Fruit fly (Drosophila melanogaster) whole organism, pupa: Measurements from ENCODE around the gene CG31381.
A peak's percentile ranks its signal among the peaks of the same experiment; 100 is the strongest.

Source experiments
- CG10348 ChIP-seq: fragments of 200-800 bp; sonication (Bioruptor generic); IDR thresholded peaks from 2 replicates; pipeline ENCODE4 v1.3.6; 2022; ENCODE audit warnings: missing biosample characterization, missing genetic modification characterization
- CG13204 ChIP-seq: fragments of 200-800 bp; sonication (Bioruptor generic); optimal IDR thresholded peaks from 2 replicates; lab custom pipeline; 2018; ENCODE audit warnings: missing biosample characterization, mild to moderate bottlenecking, missing genetic modification characterization, moderate library complexity
- CG14655 ChIP-seq: fragments of 200-800 bp; sonication (Bioruptor generic); optimal IDR thresholded peaks from 3 replicates; lab custom pipeline; 2017; ENCODE audit warnings: mild to moderate bottlenecking, missing biosample characterization, missing genetic modification reagents, missing genetic modification characterization
- CG15710 ChIP-seq: fragments of 200-800 bp; sonication (Bioruptor generic); optimal IDR thresholded peaks from 2 replicates; lab custom pipeline; 2018; ENCODE audit warnings: missing biosample characterization, mild to moderate bottlenecking, missing genetic modification characterization, moderate library complexity
- CG17806 ChIP-seq: fragments of 200-800 bp; sonication (Bioruptor generic); optimal IDR thresholded peaks from 2 replicates; lab custom pipeline; 2018; ENCODE audit warnings: missing biosample characterization, mild to moderate bottlenecking, missing genetic modification characterization, moderate library complexity
- CG32121 ChIP-seq: fragments of 200-800 bp; sonication (Bioruptor generic); IDR thresholded peaks from 2 replicates; pipeline ENCODE4 v1.3.6; 2022; ENCODE audit warnings: missing biosample characterization, missing genetic modification characterization
- CG34367 ChIP-seq: fragments of 200-800 bp; sonication (Bioruptor generic); optimal IDR thresholded peaks from 2 replicates; lab custom pipeline; 2018; ENCODE audit warnings: missing biosample characterization, mild to moderate bottlenecking, missing genetic modification characterization
- CG4496 ChIP-seq: fragments of 200-800 bp; sonication (Bioruptor generic); IDR thresholded peaks from 3 replicates; pipeline ENCODE4 v1.3.6; 2022; ENCODE audit warnings: missing biosample characterization, missing genetic modification characterization
- CG8159 ChIP-seq: fragments of 200-800 bp; sonication (Bioruptor generic); optimal IDR thresholded peaks from 3 replicates; lab custom pipeline; 2018; ENCODE audit warnings: missing biosample characterization, mild to moderate bottlenecking, missing genetic modification characterization, moderate library complexity
- CG8301 ChIP-seq: fragments of 200-800 bp; sonication (Bioruptor generic); optimal IDR thresholded peaks from 2 replicates; lab custom pipeline; 2018; ENCODE audit warnings: missing biosample characterization, mild to moderate bottlenecking, missing genetic modification characterization
- CG9948 ChIP-seq: fragments of 200-800 bp; sonication (Bioruptor generic); optimal IDR thresholded peaks from 2 replicates; lab custom pipeline; 2018; ENCODE audit warnings: missing biosample characterization, mild to moderate bottlenecking, missing genetic modification characterization, moderate library complexity
- D1 ChIP-seq: fragments of 200-800 bp; sonication (Bioruptor generic); optimal IDR thresholded peaks from 2 replicates; lab custom pipeline; 2018; ENCODE audit warnings: missing biosample characterization, mild to moderate bottlenecking, missing genetic modification characterization, moderate library complexity
- EcR ChIP-seq: fragments of 200-800 bp; sonication (Bioruptor generic); optimal IDR thresholded peaks from 3 replicates; lab custom pipeline; 2019; ENCODE audit warnings: missing biosample characterization, missing genetic modification characterization, mild to moderate bottlenecking, moderate library complexity, missing genetic modification reagents
- Ets98B ChIP-seq: fragments of 200-800 bp; sonication (Bioruptor generic); IDR thresholded peaks from 2 replicates; pipeline ENCODE4 v1.3.6; 2022; ENCODE audit warnings: missing biosample characterization, missing genetic modification characterization
- Pif1A ChIP-seq: fragments of 200-800 bp; sonication (Bioruptor generic); optimal IDR thresholded peaks from 3 replicates; lab custom pipeline; 2016; ENCODE audit warnings: missing biosample characterization, missing genetic modification characterization
- Pif1B ChIP-seq: fragments of 200-800 bp; sonication (Bioruptor generic); optimal IDR thresholded peaks from 3 replicates; lab custom pipeline; 2016; ENCODE audit warnings: missing biosample characterization, missing genetic modification characterization
- Snoo ChIP-seq: fragments of 200-800 bp; sonication (Bioruptor generic); optimal IDR thresholded peaks from 3 replicates; lab custom pipeline; 2017; ENCODE audit warnings: missing biosample characterization, mild to moderate bottlenecking, missing genetic modification characterization, inconsistent platforms
- fd96Ca ChIP-seq: fragments of 200-800 bp; sonication (Bioruptor generic); IDR thresholded peaks from 3 replicates; pipeline ENCODE4 v1.3.6; 2022; ENCODE audit warnings: missing biosample characterization, missing genetic modification characterization
- gl ChIP-seq: fragments of 200-800 bp; sonication (Bioruptor generic); optimal IDR thresholded peaks from 2 replicates; lab custom pipeline; 2018; ENCODE audit warnings: missing biosample characterization, mild to moderate bottlenecking, missing genetic modification characterization
- rn ChIP-seq: fragments of 200-800 bp; sonication (Bioruptor generic); IDR thresholded peaks from 2 replicates; pipeline ENCODE4 v1.3.6; 2022; ENCODE audit warnings: missing biosample characterization, missing genetic modification characterization

Gene CG31381

DNA sequence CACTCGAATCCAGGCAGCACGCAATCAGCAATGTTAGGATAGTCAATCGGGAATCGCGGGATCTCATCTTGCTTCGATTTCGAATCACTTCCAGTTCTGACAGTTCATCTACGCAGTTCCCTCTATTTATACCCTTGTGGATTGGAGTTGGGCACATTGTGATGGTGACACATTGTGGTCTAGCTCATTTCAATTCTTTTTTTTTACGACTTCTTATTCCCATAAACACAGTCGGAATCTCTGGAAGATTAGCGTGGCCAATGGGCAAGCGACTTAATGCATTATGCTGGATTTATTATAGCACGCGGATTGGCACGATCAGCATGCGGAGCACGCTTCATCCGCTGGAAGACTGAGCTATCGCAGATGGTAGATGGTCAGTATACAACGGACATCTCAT lies 14.8 kb upstream of the CG31381 start, which contains the start of gene CG13640:
CG13640 (minus strand) TSS at position 101 of the 400 bp plus-strand sequence.
- TF ChIP-seq CG13204 (GFP tag; lab: Kevin White, UChicago) (no peak), CG8301 (tag; lab: Kevin White, UChicago) (no peak), gl (tag; lab: Kevin White, UChicago) (no peak), Pif1B (no peak), CG15710 (tag; lab: Kevin White, UChicago) (no peak), D1 (tag; lab: Kevin White, UChicago) (no peak), Ets98B (GFP tag; lab: Robert Waterston, UW) (no peak), CG32121 (GFP tag; lab: Robert Waterston, UW) (no peak)

DNA sequence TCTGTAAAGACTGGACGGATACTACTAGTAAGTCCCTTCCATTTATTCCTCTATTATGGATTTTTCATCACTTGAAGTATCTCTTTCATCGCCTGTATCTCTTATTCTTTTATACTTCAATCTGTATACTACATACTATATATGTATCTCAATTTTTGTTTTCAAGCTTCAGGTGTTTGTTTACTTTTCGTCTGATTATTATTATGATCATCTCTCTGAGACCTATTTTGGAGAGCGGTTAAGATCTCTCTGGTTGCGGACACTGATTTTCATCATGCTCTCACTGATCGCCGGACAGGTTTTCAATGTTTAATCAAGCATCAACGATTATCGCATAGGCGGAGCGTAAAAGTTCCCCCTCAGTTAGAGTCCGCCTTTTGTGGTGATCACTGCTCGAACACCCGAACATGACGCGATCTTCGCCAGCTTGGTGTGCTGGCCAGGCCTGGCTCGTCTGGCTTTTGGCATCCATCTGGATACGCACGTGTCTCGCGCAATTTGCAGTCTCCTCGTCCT lies 14.2 kb upstream of the CG31381 start, which contains the start of gene CG7016:
CG7016 (plus strand) TSS at position 358 of the 516 bp plus-strand sequence.
- TF ChIP-seq EcR (no peak), fd96Ca (GFP tag; lab: Robert Waterston, UW) (no peak), Pif1A (GFP tag; lab: Kevin White, UChicago) (no peak), CG14655 (no peak), CG17806 (tag; lab: Kevin White, UChicago) (no peak), gl (tag; lab: Kevin White, UChicago) (no peak), CG8301 (tag; lab: Kevin White, UChicago) (no peak), Ets98B (GFP tag; lab: Robert Waterston, UW) (no peak), Pif1B (no peak), Snoo (no peak), CG4496 (no peak), CG15710 (tag; lab: Kevin White, UChicago) (no peak), CG8159 (tag; lab: Kevin White, UChicago) (no peak), CG32121 (GFP tag; lab: Robert Waterston, UW) (no peak), rn (GFP tag; lab: Robert Waterston, UW) (no peak)
- TF ChIP-seq, all 21 proteins: peak for 0

DNA sequence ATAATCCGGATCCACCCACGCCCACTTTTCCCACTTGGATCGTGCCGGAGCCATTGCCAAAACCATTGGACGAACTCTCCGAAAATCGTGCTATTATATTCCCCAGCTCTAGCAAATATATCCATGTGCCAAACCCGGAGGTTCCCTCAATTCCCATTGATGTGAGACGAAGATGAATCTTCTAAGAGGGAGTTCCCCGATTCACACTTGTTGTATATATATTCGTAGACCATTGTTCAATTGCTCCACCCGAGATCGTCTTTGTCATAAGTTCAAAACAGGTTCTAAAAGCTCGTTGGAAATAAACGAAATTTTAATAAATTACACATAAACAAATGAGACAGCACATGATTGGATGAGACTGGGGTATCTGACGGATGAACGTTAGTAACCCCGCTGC lies 13.0 kb upstream of the CG31381 start:
- TF ChIP-seq Pif1A (GFP tag; lab: Kevin White, UChicago) (no peak), CG8301 (tag; lab: Kevin White, UChicago) (no peak)

DNA sequence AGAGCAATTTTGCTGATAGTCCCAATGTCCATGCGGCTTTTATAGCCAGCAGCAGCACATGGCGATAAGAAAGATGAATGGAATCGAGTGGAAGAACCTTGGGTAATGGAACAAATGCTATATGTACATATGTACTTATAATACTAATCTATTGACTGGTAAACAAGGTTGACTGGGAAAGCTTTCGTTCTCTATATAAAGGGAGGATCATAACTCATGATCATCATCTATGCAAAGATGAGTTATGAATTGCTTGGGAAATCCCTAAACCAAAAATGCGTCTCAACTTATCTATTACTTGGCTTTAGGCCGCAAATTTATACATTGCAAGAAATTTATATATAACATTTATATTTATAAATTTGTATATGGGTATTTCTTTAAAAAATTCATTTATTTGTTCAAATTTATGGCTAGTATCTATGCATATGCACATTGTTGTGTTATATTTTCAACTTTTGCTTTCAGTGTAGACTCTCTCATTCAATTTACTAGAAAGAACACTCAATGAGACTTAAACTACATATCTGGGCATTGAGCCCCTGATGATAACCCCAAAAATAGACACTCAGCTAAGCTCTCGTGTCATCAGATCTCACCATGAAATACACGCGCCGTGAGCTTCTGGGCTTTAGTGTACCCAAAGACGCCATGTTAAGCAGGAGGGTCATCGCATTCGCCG lies 12.0 kb upstream of the CG31381 start, which contains the start of the genes Srg1 and Elal:
Srg1 (minus strand) TSS at position 14 of the 682 bp plus-strand sequence.
Elal (plus strand) TSS at position 632 of the 682 bp plus-strand sequence.
- peak; percentile 21 for TF ChIP-seq CG8159 (tag; lab: Kevin White, UChicago)
- no peak for TF ChIP-seq EcR
- TF ChIP-seq CG17806 (tag; lab: Kevin White, UChicago), result peak; percentile 13
- no peak for TF ChIP-seq gl (tag; lab: Kevin White, UChicago)
- TF ChIP-seq CG15710 (tag; lab: Kevin White, UChicago), result peak; percentile 4
- TF ChIP-seq CG9948, result peak; percentile 29
- TF ChIP-seq CG4496, result 0 out of 3 replicates have a peak, but pooled peaks have one; percentile 33
- TF ChIP-seq CG34367, result no peak
- TF ChIP-seq, all 21 proteins: peak for 5

DNA sequence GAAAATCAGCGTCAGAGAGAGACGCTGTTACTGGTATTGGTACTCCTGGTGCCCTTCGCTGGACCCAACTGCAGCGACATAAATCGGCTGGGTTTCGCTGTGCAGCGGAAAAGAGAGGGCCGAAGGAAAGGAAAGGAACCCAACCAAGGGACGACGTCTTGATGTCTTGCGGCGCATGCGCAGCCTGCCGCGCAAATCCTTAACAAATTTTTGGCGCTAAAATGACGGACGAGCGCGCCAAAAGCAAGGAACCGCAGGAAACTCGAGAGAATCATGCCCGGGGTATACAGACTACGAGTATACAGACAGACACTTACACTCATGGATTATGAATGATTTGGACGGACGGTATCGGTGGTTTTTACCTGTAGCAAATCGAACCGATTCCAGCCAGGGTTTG lies 9.9 kb upstream of the CG31381 start:
- TF ChIP-seq CG17806 (tag; lab: Kevin White, UChicago) (no peak), D1 (tag; lab: Kevin White, UChicago) (no peak), CG14655 (no peak), EcR (no peak), CG8159 (tag; lab: Kevin White, UChicago) (no peak), Snoo (no peak), CG34367 (no peak), CG9948 (no peak)

DNA sequence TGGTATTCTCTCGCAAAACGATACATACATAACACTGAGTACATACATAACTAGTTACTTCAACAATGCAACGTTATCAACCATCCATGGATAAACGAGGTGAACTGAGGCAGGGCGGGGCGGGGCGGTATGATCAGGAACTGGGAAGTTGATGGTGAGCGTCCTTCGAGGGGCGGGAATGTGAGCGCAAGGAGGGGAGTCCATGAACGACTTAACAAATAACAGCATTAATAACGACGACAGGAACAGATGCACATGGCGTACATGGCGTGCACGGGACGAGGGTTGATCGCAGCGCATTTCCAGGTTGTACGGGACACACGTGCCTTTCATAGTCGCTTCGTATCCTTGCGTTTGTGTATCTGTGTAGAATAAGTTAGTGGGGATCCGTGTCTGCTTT lies 8.9 kb upstream of the CG31381 start:
- TF ChIP-seq CG15710 (tag; lab: Kevin White, UChicago) (no peak), CG8159 (tag; lab: Kevin White, UChicago) (no peak), Pif1B (no peak), EcR (no peak), CG34367 (no peak), D1 (tag; lab: Kevin White, UChicago) (no peak), CG10348 (GFP tag; lab: Robert Waterston, UW) (no peak), CG14655 (no peak)

DNA sequence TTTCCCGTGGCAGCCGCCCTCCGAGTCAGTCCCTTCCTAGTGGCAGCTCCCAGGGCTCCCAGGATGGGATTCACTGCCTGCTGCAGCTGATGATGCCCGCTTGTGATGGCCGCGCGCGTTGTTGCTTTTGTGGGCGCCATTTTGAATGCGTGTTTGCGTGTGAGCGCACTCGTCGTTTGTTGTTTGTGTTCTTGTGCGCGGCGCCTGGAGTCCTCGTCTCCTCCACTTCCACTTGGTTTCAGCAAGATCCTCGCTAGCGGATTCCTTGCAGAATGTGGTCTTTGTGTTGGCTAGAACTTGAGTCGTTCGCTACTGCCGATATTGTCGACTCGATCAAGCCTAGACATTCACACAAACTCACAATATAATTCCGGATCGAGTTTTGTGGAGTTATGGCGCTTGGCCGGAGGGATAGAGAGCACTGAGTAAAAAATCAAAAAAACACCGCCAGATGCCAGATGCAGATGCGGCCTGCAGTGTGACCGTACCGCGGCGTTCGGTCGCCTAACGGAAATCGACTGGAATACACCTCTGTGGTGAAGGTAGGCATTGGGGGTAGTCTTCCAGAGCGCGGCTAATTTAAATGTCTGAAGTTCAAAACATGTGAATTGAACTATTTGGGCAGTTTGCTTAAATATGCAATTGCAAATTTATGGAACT lies 6.3 kb upstream of the CG31381 start, which contains the start of gene CycB3:
CycB3 (minus strand) TSS at position 428 of the 660 bp plus-strand sequence.
- TF ChIP-seq Snoo (peak; percentile 33), Ets98B (GFP tag; lab: Robert Waterston, UW) (no peak), fd96Ca (GFP tag; lab: Robert Waterston, UW) (no peak), CG10348 (GFP tag; lab: Robert Waterston, UW) (no peak), CG9948 (no peak), gl (tag; lab: Kevin White, UChicago) (peak; percentile 10), CG17806 (tag; lab: Kevin White, UChicago) (no peak), CG14655 (no peak), CG32121 (GFP tag; lab: Robert Waterston, UW) (no peak), Pif1B (no peak), CG4496 (no peak), EcR (peak; percentile 2), D1 (tag; lab: Kevin White, UChicago) (no peak), CG8301 (tag; lab: Kevin White, UChicago) (no peak), CG34367 (no peak), CG13204 (GFP tag; lab: Kevin White, UChicago) (peak; percentile 14), Pif1A (GFP tag; lab: Kevin White, UChicago) (no peak)
- TF ChIP-seq, all 21 proteins: peak for 4
